Worm (Caenorhabditis elegans) whole organism, L2 larva: ENCODE results near the gene clc-13.

Experiments used
- C34F6.9 ChIP-seq: fragments of 150-350 bp; optimal IDR thresholded peaks from 2 replicates; lab custom pipeline; 2014; ENCODE audit warnings: missing biosample characterization, missing genetic modification characterization
- F13H6.1 ChIP-seq: sonication (generic microtip); optimal IDR thresholded peaks from 2 replicates; lab custom pipeline; 2016; ENCODE audit warnings: missing genetic modification characterization, missing compliant biosample characterization
- R02D3.7 ChIP-seq: fragments of 150-350 bp; optimal IDR thresholded peaks from 2 replicates; lab custom pipeline; 2014; ENCODE audit warnings: missing biosample characterization, missing genetic modification characterization
- ZK546.5 ChIP-seq: sonication (generic microtip); optimal IDR thresholded peaks from 2 replicates; lab custom pipeline; 2017; ENCODE audit warnings: missing biosample characterization, missing genetic modification characterization
- alr-1 ChIP-seq: fragments of 150-350 bp; optimal IDR thresholded peaks from 2 replicates; lab custom pipeline; 2014; ENCODE audit warnings: missing biosample characterization, missing genetic modification characterization
- aly-2 ChIP-seq: fragments of 150-350 bp; optimal IDR thresholded peaks from 2 replicates; lab custom pipeline; 2014; ENCODE audit warnings: missing biosample characterization, missing genetic modification characterization
- ama-1 ChIP-seq: fragments of 150-350 bp; optimal IDR thresholded peaks from 2 replicates; lab custom pipeline; 2018; ENCODE audit warnings: inconsistent platforms
- blmp-1 ChIP-seq: sonication (generic microtip); optimal IDR thresholded peaks from 2 replicates; lab custom pipeline; 2017; ENCODE audit warnings: missing genetic modification characterization, mild to moderate bottlenecking, missing compliant biosample characterization, antibody characterized with exemption, moderate library complexity; ENCODE audit not compliant: insufficient read depth
- ceh-16 ChIP-seq: fragments of 150-350 bp; optimal IDR thresholded peaks from 2 replicates; lab custom pipeline; 2014; ENCODE audit warnings: missing biosample characterization, missing genetic modification characterization
- crh-2 ChIP-seq: sonication (generic microtip); optimal IDR thresholded peaks from 2 replicates; lab custom pipeline; 2017; ENCODE audit warnings: missing biosample characterization, missing genetic modification characterization
- dmd-4 ChIP-seq: sonication (generic microtip); optimal IDR thresholded peaks from 2 replicates; lab custom pipeline; 2017; ENCODE audit warnings: missing biosample characterization, missing genetic modification characterization
- egl-27 ChIP-seq: sonication (generic microtip); optimal IDR thresholded peaks from 3 replicates; lab custom pipeline; 2017; ENCODE audit warnings: missing biosample characterization, missing genetic modification reagents, missing genetic modification characterization
- elt-3 ChIP-seq: sonication (generic microtip); optimal IDR thresholded peaks from 2 replicates; lab custom pipeline; 2017; ENCODE audit warnings: missing biosample characterization, missing genetic modification characterization
- fos-1 ChIP-seq: fragments of 150-350 bp; optimal IDR thresholded peaks from 2 replicates; lab custom pipeline; 2014; ENCODE audit warnings: missing biosample characterization, missing genetic modification characterization
- gmeb-1 ChIP-seq: fragments of 150-350 bp; optimal IDR thresholded peaks from 2 replicates; lab custom pipeline; 2014; ENCODE audit warnings: missing biosample characterization, missing genetic modification characterization
- lin-11 ChIP-seq: fragments of 150-350 bp; sonication (generic microtip); optimal IDR thresholded peaks from 2 replicates; lab custom pipeline; 2014; ENCODE audit warnings: missing biosample characterization, missing genetic modification characterization, inconsistent platforms, mixed read lengths
- lin-13 ChIP-seq: fragments of 150-350 bp; optimal IDR thresholded peaks from 2 replicates; lab custom pipeline; 2014; ENCODE audit warnings: missing biosample characterization, missing genetic modification reagents, missing genetic modification characterization
- lin-39 ChIP-seq: fragments of 150-350 bp; optimal IDR thresholded peaks from 2 replicates; lab custom pipeline; 2014; ENCODE audit warnings: missing biosample characterization, missing genetic modification reagents, missing genetic modification characterization
- lsy-2 ChIP-seq, 2 experiments: fragments of 150-350 bp in 1 of 2; sonication (generic microtip) in 1 of 2; optimal IDR thresholded peaks; 2 replicates each; lab custom pipeline; 2014 to 2017; ENCODE audit warnings: missing biosample characterization in 2 of 2, missing genetic modification characterization in 2 of 2
- mab-5 ChIP-seq: fragments of 150-350 bp; optimal IDR thresholded peaks from 2 replicates; lab custom pipeline; 2014; ENCODE audit warnings: missing biosample characterization, missing genetic modification characterization
- mbf-1 ChIP-seq: sonication (generic microtip); optimal IDR thresholded peaks from 2 replicates; lab custom pipeline; 2017; ENCODE audit warnings: missing biosample characterization, missing genetic modification characterization
- mdl-1 ChIP-seq, 2 experiments: fragments of 150-350 bp in 1 of 2; sonication (generic microtip) in 1 of 2; optimal IDR thresholded peaks; 2 replicates each; lab custom pipeline; 2017; ENCODE audit warnings: missing biosample characterization in 2 of 2, missing genetic modification characterization in 2 of 2
- nhr-11 ChIP-seq: fragments of 150-350 bp; optimal IDR thresholded peaks from 2 replicates; lab custom pipeline; 2014; ENCODE audit warnings: missing biosample characterization, missing genetic modification characterization
- nhr-21 ChIP-seq: fragments of 150-350 bp; optimal IDR thresholded peaks from 2 replicates; lab custom pipeline; 2014; ENCODE audit warnings: missing biosample characterization, missing genetic modification characterization
- nhr-23 ChIP-seq: fragments of 150-350 bp; optimal IDR thresholded peaks from 2 replicates; lab custom pipeline; 2014; ENCODE audit warnings: missing biosample characterization, missing genetic modification reagents, missing genetic modification characterization
- nhr-237 ChIP-seq: fragments of 150-350 bp; optimal IDR thresholded peaks from 2 replicates; lab custom pipeline; 2014; ENCODE audit warnings: missing biosample characterization, missing genetic modification characterization
- nhr-6 ChIP-seq: fragments of 150-350 bp; optimal IDR thresholded peaks from 2 replicates; lab custom pipeline; 2014; ENCODE audit warnings: missing biosample characterization, missing genetic modification characterization
- nhr-77 ChIP-seq: fragments of 150-350 bp; optimal IDR thresholded peaks from 2 replicates; lab custom pipeline; 2014; ENCODE audit warnings: missing biosample characterization, missing genetic modification characterization
- peb-1 ChIP-seq: fragments of 150-350 bp; optimal IDR thresholded peaks from 2 replicates; lab custom pipeline; 2014; ENCODE audit warnings: missing biosample characterization, missing genetic modification characterization
- sem-4 ChIP-seq: fragments of 150-350 bp; optimal IDR thresholded peaks from 2 replicates; lab custom pipeline; 2014; ENCODE audit warnings: missing biosample characterization, missing genetic modification reagents, missing genetic modification characterization
- skn-1 ChIP-seq: sonication (generic microtip); optimal IDR thresholded peaks from 2 replicates; lab custom pipeline; 2017; ENCODE audit warnings: missing biosample characterization, missing genetic modification characterization
- sma-3 ChIP-seq: sonication (generic microtip); optimal IDR thresholded peaks from 2 replicates; lab custom pipeline; 2016; ENCODE audit warnings: missing genetic modification reagents, missing genetic modification characterization, missing compliant biosample characterization
- snpc-4 ChIP-seq: fragments of 150-350 bp; optimal IDR thresholded peaks from 2 replicates; lab custom pipeline; 2014; ENCODE audit warnings: missing biosample characterization, missing genetic modification characterization
- unc-39 ChIP-seq: fragments of 150-350 bp; optimal IDR thresholded peaks from 2 replicates; lab custom pipeline; 2014; ENCODE audit warnings: missing biosample characterization, missing genetic modification characterization
- unc-55 ChIP-seq: fragments of 150-350 bp; sonication (generic microtip); optimal IDR thresholded peaks from 3 replicates; lab custom pipeline; 2014; ENCODE audit warnings: missing biosample characterization, missing genetic modification reagents, missing genetic modification characterization
- unc-62 ChIP-seq: fragments of 150-350 bp; optimal IDR thresholded peaks from 2 replicates; lab custom pipeline; 2014; ENCODE audit warnings: missing biosample characterization, missing genetic modification reagents, missing genetic modification characterization
- ztf-1 ChIP-seq: fragments of 200-800 bp; sonication (Bioruptor generic); conservative IDR thresholded peaks from 2 replicates; pipeline ENCODE4 v1.3.6; 2022; ENCODE audit warnings: missing genetic modification characterization, missing compliant biosample characterization
- ztf-11 ChIP-seq: sonication (generic microtip); optimal IDR thresholded peaks from 2 replicates; lab custom pipeline; 2017; ENCODE audit warnings: missing biosample characterization, missing genetic modification characterization

The clc-13 gene

ce11 chrV:17019690-17020089 is 5.5 kb downstream of the clc-13 start, which contains the start of gene F49H6.17:
Gene F49H6.17, plus strand, starts transcription at chrV:17019990.
- TF ChIP-seq ZK546.5 (tag; lab: Kevin White, UChicago) (no peak), skn-1 (no peak), lin-13 (GFP tag; lab: Kevin White, UChicago) (no peak), lin-11 (tag; lab: Kevin White, UChicago) (no peak), peb-1 (tag; lab: Kevin White, UChicago) (no peak), dmd-4 (no peak), snpc-4 (tag; lab: Kevin White, UChicago) (no peak), unc-55 (GFP tag; lab: Kevin White, UChicago) (no peak)

ce11 chrV:17021361-17021760 is 7.2 kb downstream of the clc-13 start, which contains the start of gene F49H6.12:
Gene F49H6.12, minus strand, starts transcription at chrV:17021461.
- TF ChIP-seq dmd-4 (no peak), C34F6.9 (tag; lab: Kevin White, UChicago) (no peak), lin-13 (GFP tag; lab: Kevin White, UChicago) (no peak), nhr-23 (tag; lab: Kevin White, UChicago) (no peak), aly-2 (tag; lab: Kevin White, UChicago) (no peak), nhr-237 (tag; lab: Kevin White, UChicago) (no peak), ZK546.5 (tag; lab: Kevin White, UChicago) (no peak), ztf-1 (no peak), crh-2 (tag; lab: Kevin White, UChicago) (no peak), F13H6.1 (tag; lab: Kevin White, UChicago) (no peak), ama-1 (lab: Kevin White, UChicago) (no peak), ceh-16 (tag; lab: Kevin White, UChicago) (no peak)

- TF ChIP-seq mdl-1 (tag; optimal IDR thresholded peaks at IDR 0.05; lab: Kevin White, UChicago), result no peak
Observed at ce11 chrV:17022613-17023322, 8.6 kb downstream of the clc-13 start, which contains the start of the genes F49H6.8 and F49H6.5. Gene F49H6.8, minus strand, starts transcription at chrV:17022663. Gene F49H6.5, plus strand, starts transcription at chrV:17023241.

DNA sequence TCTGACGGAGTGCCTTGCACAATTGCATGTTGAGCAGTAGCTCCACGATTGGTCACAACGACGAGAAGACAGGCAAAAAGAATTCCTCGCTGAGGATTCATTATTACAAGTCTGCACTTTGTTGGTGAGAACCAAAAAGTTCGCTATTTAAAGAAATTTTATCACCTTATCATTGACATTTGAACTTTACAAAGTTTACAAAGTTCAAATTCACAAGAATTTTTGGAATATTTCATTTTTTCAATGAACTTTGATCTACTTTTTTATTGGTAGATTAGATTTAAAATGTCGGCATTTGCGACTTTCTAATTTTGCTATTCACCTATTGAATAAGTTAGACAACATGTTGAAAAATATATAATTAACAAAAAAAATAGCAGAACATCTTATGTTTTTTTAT is 12.1 kb downstream of the clc-13 start, which contains the start of gene F49H6.15:
TSS of gene F49H6.15 (minus strand) at position 101 of the 400 bp plus-strand sequence.
- TF ChIP-seq nhr-6 (tag; lab: Kevin White, UChicago) (no peak), unc-39 (no peak)

ce11 chrV:17030430-17030829 is 16.2 kb downstream of the clc-13 start:
- TF ChIP-seq mab-5 (no peak), ztf-11 (no peak), crh-2 (tag; lab: Kevin White, UChicago) (no peak), mdl-1 (tag; optimal IDR thresholded peaks at IDR 0.05; lab: Kevin White, UChicago) (no peak), sma-3 (no peak)

ce11 chrV:17035850-17036249 is 21.6 kb downstream of the clc-13 start, which contains the start of gene srz-94:
Gene srz-94, minus strand, starts transcription at chrV:17035950.
- TF ChIP-seq unc-62 (GFP tag; lab: Kevin White, UChicago), result no peak
- TF ChIP-seq blmp-1, result no peak
- TF ChIP-seq nhr-11 (tag; lab: Kevin White, UChicago), result no peak
- TF ChIP-seq unc-39, result no peak
- no peak for TF ChIP-seq alr-1 (tag; lab: Kevin White, UChicago)
- TF ChIP-seq mbf-1 (tag; lab: Kevin White, UChicago), result no peak
- TF ChIP-seq, all 48 proteins: peak for 0

DNA sequence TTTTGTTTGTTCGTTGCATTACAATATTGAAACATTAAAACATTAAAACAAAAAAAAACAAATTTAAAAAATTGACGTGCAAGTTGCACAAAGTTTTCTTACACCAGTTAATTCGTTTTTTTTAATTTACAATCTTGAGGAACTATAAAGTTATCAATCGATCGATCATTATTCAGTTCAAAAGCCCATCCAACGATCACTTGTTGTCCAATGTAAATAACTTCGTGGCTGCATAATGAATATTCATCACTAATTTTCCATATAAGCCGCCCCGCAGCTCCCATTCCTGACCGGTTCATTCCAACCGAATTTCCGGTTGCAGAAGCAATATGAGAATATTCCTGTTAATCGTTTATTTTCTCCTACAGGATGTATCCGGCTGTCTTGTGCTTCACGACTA is 28.1 kb downstream of the clc-13 start, which contains the start of gene hpo-33:
TSS of gene hpo-33 (plus strand) at position 301 of the 400 bp plus-strand sequence.
- TF ChIP-seq ztf-1 (no peak), dmd-4 (no peak), egl-27 (tag; lab: Kevin White, UChicago) (no peak), nhr-77 (tag; lab: Kevin White, UChicago) (no peak), peb-1 (tag; lab: Kevin White, UChicago) (no peak), sma-3 (no peak), ZK546.5 (tag; lab: Kevin White, UChicago) (no peak), gmeb-1 (tag; lab: Kevin White, UChicago) (no peak), elt-3 (tag; lab: Kevin White, UChicago) (no peak), unc-39 (no peak), alr-1 (tag; lab: Kevin White, UChicago) (no peak), sem-4 (no peak), nhr-21 (tag; lab: Kevin White, UChicago) (no peak), ama-1 (lab: Kevin White, UChicago) (no peak), F13H6.1 (tag; lab: Kevin White, UChicago) (no peak), fos-1 (tag; lab: Kevin White, UChicago) (no peak), R02D3.7 (tag; lab: Kevin White, UChicago) (no peak), lin-39 (no peak), lsy-2 (tag; optimal IDR thresholded peaks at IDR 0.05; lab: Kevin White, UChicago) (no peak)
